Worm (Caenorhabditis elegans) whole organism, young adult: Measurements from ENCODE around the gene wago-4.

ENCODE experiments used
- B0019.2 ChIP-seq: fragments of 200-800 bp; sonication (Bioruptor generic); conservative IDR thresholded peaks from 2 replicates; pipeline ENCODE4 v1.3.6; 2022; ENCODE audit warnings: missing genetic modification reagents, missing genetic modification characterization, missing compliant biosample characterization
- B0035.1 ChIP-seq: sonication (generic microtip); optimal IDR thresholded peaks from 2 replicates; lab custom pipeline; 2016; ENCODE audit warnings: missing genetic modification characterization, mild to moderate bottlenecking, missing compliant biosample characterization, missing genotype, missing genetic modification reagents
- B0261.1 ChIP-seq: sonication (generic microtip); optimal IDR thresholded peaks from 2 replicates; lab custom pipeline; 2016; ENCODE audit warnings: mild to moderate bottlenecking, missing genetic modification characterization, moderate library complexity, missing compliant biosample characterization
- C17E4.6 ChIP-seq: fragments of 200-800 bp; sonication (Bioruptor generic); IDR thresholded peaks from 2 replicates; pipeline ENCODE4 v1.3.6; 2022; ENCODE audit warnings: missing genetic modification reagents, missing genetic modification characterization, missing compliant biosample characterization
- D2030.7 ChIP-seq: fragments of 200-800 bp; sonication (Bioruptor generic); IDR thresholded peaks from 2 replicates; pipeline ENCODE4 v1.3.6; 2022; ENCODE audit warnings: missing genetic modification reagents, missing genetic modification characterization, missing compliant biosample characterization
- F22D6.2 ChIP-seq: sonication (generic microtip); optimal IDR thresholded peaks from 2 replicates; lab custom pipeline; 2016; ENCODE audit warnings: mild to moderate bottlenecking, missing genetic modification characterization, missing compliant biosample characterization
- F37B4.10 ChIP-seq: fragments of 200-800 bp; sonication (Bioruptor generic); IDR thresholded peaks from 2 replicates; pipeline ENCODE4 v1.3.6; 2022; ENCODE audit warnings: missing genetic modification characterization, missing compliant biosample characterization
- F39B2.1 ChIP-seq: fragments of 200-800 bp; sonication (Bioruptor generic); IDR thresholded peaks from 2 replicates; pipeline ENCODE4 v1.3.6; 2022; ENCODE audit warnings: missing genetic modification reagents, missing genetic modification characterization, missing compliant biosample characterization
- F49E8.2 ChIP-seq: sonication (generic microtip); optimal IDR thresholded peaks from 3 replicates; lab custom pipeline; 2017; ENCODE audit warnings: missing genetic modification characterization, mild to moderate bottlenecking, missing compliant biosample characterization, antibody characterized with exemption, moderate library complexity; ENCODE audit not compliant: insufficient read depth
- F57A8.1 ChIP-seq: fragments of 200-800 bp; sonication (Bioruptor generic); optimal IDR thresholded peaks from 2 replicates; lab custom pipeline; 2018; ENCODE audit warnings: mild to moderate bottlenecking, missing genetic modification characterization, moderate library complexity, missing compliant biosample characterization
- T26A5.8 ChIP-seq: sonication (generic microtip); optimal IDR thresholded peaks from 2 replicates; lab custom pipeline; 2016; ENCODE audit warnings: missing genetic modification characterization, missing compliant biosample characterization
- Y56A3A.18 ChIP-seq: fragments of 200-800 bp; sonication (Bioruptor generic); IDR thresholded peaks from 2 replicates; pipeline ENCODE4 v1.3.6; 2022; ENCODE audit warnings: missing genetic modification reagents, missing genetic modification characterization, missing compliant biosample characterization
- Y95B8A.8 ChIP-seq: fragments of 200-800 bp; sonication (Bioruptor generic); IDR thresholded peaks from 2 replicates; pipeline ENCODE4 v1.3.6; 2022; ENCODE audit warnings: missing genetic modification reagents, missing genetic modification characterization, missing compliant biosample characterization
- attf-3 ChIP-seq: fragments of 200-800 bp; sonication (Bioruptor generic); conservative IDR thresholded peaks from 2 replicates; pipeline ENCODE4 v1.3.6; 2022; ENCODE audit warnings: missing genetic modification reagents, missing genetic modification characterization, missing compliant biosample characterization
- bed-1 ChIP-seq: fragments of 200-800 bp; sonication (Bioruptor generic); IDR thresholded peaks from 2 replicates; pipeline ENCODE4 v1.3.6; 2022; ENCODE audit warnings: missing genetic modification reagents, missing genetic modification characterization, missing compliant biosample characterization
- bed-2 ChIP-seq: fragments of 200-800 bp; sonication (Bioruptor generic); IDR thresholded peaks from 2 replicates; pipeline ENCODE4 v1.3.6; 2022; ENCODE audit warnings: missing genetic modification reagents, missing genetic modification characterization, missing compliant biosample characterization
- cebp-2 ChIP-seq: fragments of 200-800 bp; sonication (Bioruptor generic); IDR thresholded peaks from 2 replicates; pipeline ENCODE4 v1.3.6; 2022; ENCODE audit warnings: missing genetic modification characterization, missing compliant biosample characterization
- ceh-58 ChIP-seq: fragments of 200-800 bp; sonication (Bioruptor generic); IDR thresholded peaks from 2 replicates; pipeline ENCODE4 v1.3.6; 2022; ENCODE audit warnings: missing genetic modification characterization, missing compliant biosample characterization
- chd-7 ChIP-seq: sonication (generic microtip); optimal IDR thresholded peaks from 2 replicates; lab custom pipeline; 2016; ENCODE audit warnings: mild to moderate bottlenecking, missing genetic modification characterization, moderate library complexity, missing compliant biosample characterization
- dox-1 ChIP-seq: fragments of 200-800 bp; sonication (Bioruptor generic); IDR thresholded peaks from 2 replicates; pipeline ENCODE4 v1.3.6; 2022; ENCODE audit warnings: missing genetic modification reagents, missing genetic modification characterization, missing compliant biosample characterization
- fkh-3 ChIP-seq: sonication (generic microtip); optimal IDR thresholded peaks from 2 replicates; lab custom pipeline; 2016; ENCODE audit warnings: mild to moderate bottlenecking, missing genetic modification characterization, missing compliant biosample characterization
- hlh-12 ChIP-seq: sonication (generic microtip); optimal IDR thresholded peaks from 2 replicates; lab custom pipeline; 2016; ENCODE audit warnings: missing genetic modification characterization, missing compliant biosample characterization
- hlh-26 ChIP-seq: fragments of 200-800 bp; sonication (Bioruptor generic); conservative IDR thresholded peaks from 2 replicates; pipeline ENCODE4 v1.3.6; 2022; ENCODE audit warnings: missing genetic modification reagents, missing genetic modification characterization, missing compliant biosample characterization
- hrde-1 ChIP-seq: sonication (generic microtip); optimal IDR thresholded peaks from 2 replicates; lab custom pipeline; 2016; ENCODE audit warnings: missing genetic modification characterization, mild to moderate bottlenecking, missing compliant biosample characterization, moderate library complexity, missing genotype, missing genetic modification reagents, borderline replicate concordance
- hsf-1 ChIP-seq: fragments of 200-800 bp; sonication (Bioruptor generic); IDR thresholded peaks from 2 replicates; pipeline ENCODE4 v1.3.6; 2022; ENCODE audit warnings: missing genetic modification reagents, missing genetic modification characterization, missing compliant biosample characterization
- let-607 ChIP-seq, 2 experiments: fragments of 200-800 bp in 1 of 2; sonication (Bioruptor generic) in 1 of 2; sonication (generic microtip) in 1 of 2; optimal IDR thresholded peaks; 2 replicates each; lab custom pipeline; 2016 to 2018; ENCODE audit warnings: mild to moderate bottlenecking in 2 of 2, missing compliant biosample characterization in 2 of 2, missing genetic modification characterization in 2 of 2, moderate library complexity in 2 of 2, missing genotype in 1 of 2
- lin-35 ChIP-seq, 3 experiments: fragments of 150-350 bp in 2 of 3; sonication (generic microtip) in 1 of 3; optimal IDR thresholded peaks; 2 replicates each; lab custom pipeline; 2014 to 2018; ENCODE audit warnings: missing biosample characterization in 3 of 3, missing genetic modification characterization in 3 of 3, missing genetic modification reagents in 3 of 3
- lin-40 ChIP-seq: sonication (generic microtip); optimal IDR thresholded peaks from 2 replicates; lab custom pipeline; 2016; ENCODE audit warnings: missing genetic modification characterization, mild to moderate bottlenecking, missing compliant biosample characterization, missing genotype, missing genetic modification reagents
- lin-54 ChIP-seq: fragments of 200-800 bp; sonication (Bioruptor generic); optimal IDR thresholded peaks from 2 replicates; lab custom pipeline; 2018; ENCODE audit warnings: mild to moderate bottlenecking, missing genetic modification characterization, missing compliant biosample characterization
- lsy-27 ChIP-seq: sonication (generic microtip); optimal IDR thresholded peaks from 2 replicates; lab custom pipeline; 2017; ENCODE audit warnings: missing genetic modification characterization, mild to moderate bottlenecking, missing compliant biosample characterization, antibody characterized with exemption, missing genotype, borderline replicate concordance; ENCODE audit not compliant: insufficient read depth
- madf-6 ChIP-seq: fragments of 200-800 bp; sonication (Bioruptor generic); IDR thresholded peaks from 2 replicates; pipeline ENCODE4 v1.3.6; 2022; ENCODE audit warnings: missing genetic modification reagents, missing genetic modification characterization, missing compliant biosample characterization
- nfya-1 ChIP-seq: sonication (generic microtip); optimal IDR thresholded peaks from 2 replicates; lab custom pipeline; 2017; ENCODE audit warnings: antibody characterized with exemption, missing compliant biosample characterization, missing genetic modification characterization, borderline replicate concordance; ENCODE audit not compliant: insufficient read depth
- nfyb-1 ChIP-seq: fragments of 200-800 bp; sonication (Bioruptor generic); IDR thresholded peaks from 2 replicates; pipeline ENCODE4 v1.3.6; 2022; ENCODE audit warnings: missing genetic modification reagents, missing genetic modification characterization, missing compliant biosample characterization
- nhr-80 ChIP-seq: sonication (generic microtip); optimal IDR thresholded peaks from 2 replicates; lab custom pipeline; 2016; ENCODE audit warnings: missing genetic modification characterization, missing compliant biosample characterization
- nhr-90 ChIP-seq: sonication (generic microtip); optimal IDR thresholded peaks from 2 replicates; lab custom pipeline; 2016; ENCODE audit warnings: missing genotype, mild to moderate bottlenecking, missing genetic modification characterization, missing compliant biosample characterization
- pbrm-1 ChIP-seq: fragments of 200-800 bp; sonication (Bioruptor generic); IDR thresholded peaks from 2 replicates; pipeline ENCODE4 v1.3.6; 2022; ENCODE audit warnings: missing genetic modification reagents, missing genetic modification characterization, missing compliant biosample characterization
- rcor-1 ChIP-seq: fragments of 200-800 bp; sonication (Bioruptor generic); IDR thresholded peaks from 2 replicates; pipeline ENCODE4 v1.3.6; 2022; ENCODE audit warnings: missing genetic modification reagents, missing genetic modification characterization, missing compliant biosample characterization
- rec-8 ChIP-seq, 2 experiments: sonication (generic microtip); optimal IDR thresholded peaks; 2 replicates each; lab custom pipeline; 2016; ENCODE audit warnings: mild to moderate bottlenecking in 2 of 2, missing genetic modification characterization in 2 of 2, missing genetic modification reagents in 2 of 2, missing genotype in 2 of 2, missing biosample characterization in 1 of 2, missing compliant biosample characterization in 1 of 2, moderate library complexity in 1 of 2
- sea-2 ChIP-seq: fragments of 200-800 bp; sonication (Bioruptor generic); IDR thresholded peaks from 2 replicates; pipeline ENCODE4 v1.3.6; 2022; ENCODE audit warnings: missing genetic modification characterization, missing compliant biosample characterization
- snpc-1.3 ChIP-seq: sonication (generic microtip); optimal IDR thresholded peaks from 2 replicates; lab custom pipeline; 2017; ENCODE audit warnings: missing genetic modification characterization, mild to moderate bottlenecking, missing compliant biosample characterization, antibody characterized with exemption, moderate library complexity, missing genotype, missing genetic modification reagents; ENCODE audit not compliant: insufficient read depth
- snpc-3.4 ChIP-seq: sonication (generic microtip); optimal IDR thresholded peaks from 2 replicates; lab custom pipeline; 2017; ENCODE audit warnings: missing genetic modification characterization, mild to moderate bottlenecking, missing compliant biosample characterization, antibody characterized with exemption, moderate library complexity, missing genotype, missing genetic modification reagents
- sptf-2 ChIP-seq: fragments of 200-800 bp; sonication (Bioruptor generic); optimal IDR thresholded peaks from 2 replicates; lab custom pipeline; 2018; ENCODE audit warnings: mild to moderate bottlenecking, missing genetic modification characterization, missing compliant biosample characterization
- unc-62 ChIP-seq: fragments of 150-350 bp; optimal IDR thresholded peaks from 2 replicates; lab custom pipeline; 2014; ENCODE audit warnings: missing biosample characterization, missing genetic modification reagents, missing genetic modification characterization
- zim-3 ChIP-seq: sonication (generic microtip); optimal IDR thresholded peaks from 2 replicates; lab custom pipeline; 2017; ENCODE audit warnings: mild to moderate bottlenecking, missing genetic modification characterization, moderate library complexity, missing compliant biosample characterization
- ztf-18 ChIP-seq: sonication (generic microtip); optimal IDR thresholded peaks from 2 replicates; lab custom pipeline; 2016; ENCODE audit warnings: missing genotype, mild to moderate bottlenecking, missing genetic modification characterization, missing compliant biosample characterization
- ztf-28 ChIP-seq: fragments of 200-800 bp; sonication (Bioruptor generic); IDR thresholded peaks from 2 replicates; pipeline ENCODE4 v1.3.6; 2022; ENCODE audit warnings: missing genetic modification reagents, missing genetic modification characterization, missing compliant biosample characterization

The wago-4 gene

ce11 chrII:12944587-12945126 is 25.3 kb downstream of the wago-4 start (continued):
- TF ChIP-seq lin-54 (GFP tag; lab: Kevin White, UChicago) (peak; percentile 89), T26A5.8 (tag; lab: Kevin White, UChicago) (peak; percentile 52), ztf-28 (GFP tag; lab: Robert Waterston, UW) (peak; percentile 90), B0261.1 (tag; lab: Kevin White, UChicago) (peak; percentile 52), B0019.2 (peak; percentile 76), B0035.1 (tag; lab: Kevin White, UChicago) (peak; percentile 89), attf-3 (peak; percentile 82; the same call in 1 of the 2 replicates), lin-35 (GFP tag; optimal IDR thresholded peaks at IDR 0.05; lab: Kevin White, UChicago) (peak in 2 of 3 experiments; percentile 63 to 79), fkh-3 (peak; percentile 92), ztf-18 (tag; lab: Kevin White, UChicago) (peak; percentile 85), nfyb-1 (GFP tag; lab: Robert Waterston, UW) (peak; percentile 97), sptf-2 (GFP tag; lab: Kevin White, UChicago) (peak; percentile 93), chd-7 (tag; lab: Kevin White, UChicago) (peak; percentile 97), zim-3 (tag; lab: Kevin White, UChicago) (peak; percentile 87), pbrm-1 (GFP tag; lab: Robert Waterston, UW) (peak; percentile 99), F49E8.2 (tag; lab: Kevin White, UChicago) (peak; percentile 96), lsy-27 (tag; lab: Kevin White, UChicago) (peak; percentile 73), D2030.7 (GFP tag; lab: Robert Waterston, UW) (peak; percentile 99), dox-1 (GFP tag; lab: Robert Waterston, UW) (peak; percentile 99), madf-6 (GFP tag; lab: Robert Waterston, UW) (peak; percentile 93), F37B4.10 (GFP tag; lab: Robert Waterston, UW) (peak; percentile 90; the same call in 1 of the 2 replicates), F39B2.1 (GFP tag; lab: Robert Waterston, UW) (0 out of 2 replicates have a peak, but pooled peaks have one; percentile 78), hlh-26 (0 out of 2 replicates have a peak, but pooled peaks have one; percentile 72), Y95B8A.8 (GFP tag; lab: Robert Waterston, UW) (peak; percentile 96), snpc-1.3 (tag; lab: Kevin White, UChicago) (peak; percentile 96), rec-8 (tag; optimal IDR thresholded peaks at IDR 0.05; lab: Kevin White, UChicago) (peak; percentile 82 to 98), rcor-1 (GFP tag; lab: Robert Waterston, UW) (peak; percentile 91), F22D6.2 (tag; lab: Kevin White, UChicago) (peak; percentile 86), nhr-90 (peak; percentile 93), hrde-1 (tag; lab: Kevin White, UChicago) (peak; percentile 96), bed-1 (GFP tag; lab: Robert Waterston, UW) (0 out of 2 replicates have a peak, but pooled peaks have one; percentile 45), F57A8.1 (GFP tag; lab: Kevin White, UChicago) (peak; percentile 68), lin-40 (tag; lab: Kevin White, UChicago) (peak; percentile 97), cebp-2 (peak; percentile 54; the same call in 1 of the 2 replicates), C17E4.6 (GFP tag; lab: Robert Waterston, UW) (peak; percentile 85), sea-2 (GFP tag; lab: Robert Waterston, UW) (peak; percentile 84; the same call in 1 of the 2 replicates), Y56A3A.18 (GFP tag; lab: Robert Waterston, UW) (peak; percentile 97), hsf-1 (GFP tag; lab: Robert Waterston, UW) (peak; percentile 96), unc-62 (peak; percentile 5), let-607 (tag; optimal IDR thresholded peaks at IDR 0.05; lab: Kevin White, UChicago) (peak; percentile 81 to 90), ceh-58 (GFP tag; lab: Robert Waterston, UW) (0 out of 2 replicates have a peak, but pooled peaks have one; percentile 26), nfya-1 (no peak), bed-2 (GFP tag; lab: Robert Waterston, UW) (peak; percentile 64; the same call in 1 of the 2 replicates), nhr-80 (tag; lab: Kevin White, UChicago) (peak; percentile 66), snpc-3.4 (peak; percentile 96), hlh-12 (peak; percentile 24)
